Fruit fly (Drosophila melanogaster) ovary, adult (tissue): ENCODE results near the gene SC35.

Experiments
- CG17801 ChIP-seq: fragments of 200-800 bp; optimal IDR thresholded peaks from 2 replicates; lab custom pipeline; 2019; ENCODE audit warnings: missing biosample characterization, mild to moderate bottlenecking, missing genetic modification characterization, moderate library complexity; ENCODE audit not compliant: partially characterized antibody

SC35 gene

dm6 chr2L:12467673-12468072 is 33.2 kb upstream of the SC35 start:
- peak; percentile 17 for TF ChIP-seq CG17801

DNA sequence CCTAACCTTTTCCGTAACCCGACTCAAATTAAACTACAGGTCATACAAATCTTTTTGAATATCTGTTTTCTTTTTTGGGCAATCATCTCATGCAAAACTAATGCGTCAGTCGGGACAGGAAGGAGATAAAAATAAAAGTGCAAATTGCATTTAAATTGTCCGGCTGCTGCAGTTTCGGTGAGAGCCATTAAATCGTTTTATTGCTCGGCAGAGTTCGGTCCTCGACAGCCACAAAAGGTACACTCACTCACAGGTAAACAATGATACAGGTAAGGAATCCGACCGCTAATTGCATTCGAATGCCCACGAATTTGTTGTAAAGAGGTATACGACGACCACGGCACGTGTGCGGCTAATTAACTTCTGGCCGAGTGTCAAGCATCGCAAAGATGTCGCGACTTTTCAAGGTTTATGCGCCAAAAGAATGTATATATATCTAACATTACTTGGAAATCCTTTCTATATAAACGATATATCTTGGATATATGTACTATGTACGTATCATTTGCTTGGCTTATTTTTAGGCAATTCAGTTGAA is 32.1 kb upstream of the SC35 start:
- TF ChIP-seq CG17801: no peak

dm6 chr2L:12465164-12466011 is 30.9 kb upstream of the SC35 start:
- no peak for TF ChIP-seq CG17801

dm6 chr2L:12464065-12464464 is 29.6 kb upstream of the SC35 start:
- no peak for TF ChIP-seq CG17801

DNA sequence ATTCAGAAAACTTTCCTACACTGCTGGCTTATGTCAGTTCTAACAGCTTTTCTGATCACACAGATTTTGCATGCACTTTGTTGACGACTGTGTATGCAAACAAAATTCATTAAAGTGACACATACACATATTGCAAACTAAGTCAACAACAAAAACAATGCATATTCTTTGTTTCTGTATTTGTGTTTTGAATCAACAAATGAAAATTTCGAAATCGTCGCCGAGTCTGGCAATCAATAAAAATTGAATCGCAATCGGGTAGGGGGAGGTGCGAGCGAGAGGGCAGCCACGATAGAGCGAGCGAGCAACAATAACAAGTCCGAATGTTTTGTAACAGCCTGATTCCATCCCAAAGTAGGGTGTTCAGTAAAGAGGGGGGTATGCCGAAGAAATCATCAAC is 28.6 kb upstream of the SC35 start:
- TF ChIP-seq CG17801: no peak

DNA sequence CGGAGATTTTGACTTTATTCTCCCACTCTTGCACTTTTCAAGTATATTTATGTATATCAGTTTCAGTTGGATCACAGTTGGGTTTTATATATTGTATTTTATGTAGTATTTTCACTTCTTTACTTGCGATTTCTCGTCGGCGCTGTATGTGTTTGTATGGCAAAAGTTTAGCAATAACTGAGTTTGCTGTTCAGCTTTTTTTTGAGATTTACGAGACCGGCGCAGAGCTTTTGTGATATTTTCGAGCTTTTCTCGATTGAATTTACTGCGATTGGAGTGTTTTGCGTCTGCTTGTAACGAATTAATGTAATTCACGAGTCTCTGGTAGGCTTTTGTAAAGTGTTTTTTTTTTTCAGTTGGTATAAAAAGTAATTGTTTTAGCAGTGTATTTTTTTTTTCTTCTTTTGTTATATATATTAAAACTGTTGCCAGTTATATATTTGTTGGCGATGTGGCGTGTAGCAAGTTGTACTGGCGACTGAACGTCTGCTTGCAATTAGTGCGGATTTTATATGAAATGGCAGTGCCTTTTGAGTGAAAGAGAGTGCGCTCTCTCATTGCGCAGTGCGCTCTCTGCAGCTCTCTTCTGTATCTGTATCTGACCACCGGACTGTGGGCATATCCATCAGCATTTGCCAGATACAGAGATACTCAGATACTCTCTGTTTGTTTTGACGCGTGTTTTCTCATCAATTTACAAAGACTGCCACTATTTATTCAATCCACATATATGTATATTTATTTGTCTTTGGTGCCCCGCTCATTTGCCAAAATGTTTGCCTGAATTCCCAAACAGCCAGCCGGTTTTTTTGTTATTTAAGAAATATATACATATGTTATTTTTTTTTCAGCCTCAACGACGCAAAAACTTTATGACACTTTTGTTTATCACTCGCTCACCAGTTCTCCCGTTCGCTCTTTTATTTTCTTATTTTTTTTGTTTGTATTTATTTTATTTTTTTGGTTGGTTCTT is 26.6 kb upstream of the SC35 start:
- peak; percentile 31 for TF ChIP-seq CG17801

DNA sequence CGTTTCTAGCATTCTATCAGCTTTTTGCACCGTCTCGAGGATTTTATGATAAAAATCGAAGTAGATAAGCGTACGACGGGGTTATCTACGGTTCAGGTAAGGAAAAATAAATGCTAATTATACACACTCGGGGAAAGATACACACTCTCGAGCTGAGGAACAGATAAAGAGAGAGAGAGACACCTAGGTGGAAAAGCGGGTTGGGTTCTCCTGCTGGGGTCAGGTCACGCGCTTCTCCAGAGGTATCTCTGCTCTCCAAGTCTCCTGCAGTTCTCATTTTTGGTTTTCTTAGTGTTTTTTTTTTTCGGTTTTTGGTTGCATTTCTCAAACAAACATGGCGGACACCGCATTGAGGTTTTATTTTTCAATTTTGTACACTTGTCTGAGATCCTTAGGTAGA is 25.4 kb upstream of the SC35 start:
- no peak for TF ChIP-seq CG17801

dm6 chr2L:12459191-12459590 is 24.7 kb upstream of the SC35 start:
- TF ChIP-seq CG17801: no peak

dm6 chr2L:12457715-12458114 is 23.2 kb upstream of the SC35 start:
- no peak for TF ChIP-seq CG17801

DNA sequence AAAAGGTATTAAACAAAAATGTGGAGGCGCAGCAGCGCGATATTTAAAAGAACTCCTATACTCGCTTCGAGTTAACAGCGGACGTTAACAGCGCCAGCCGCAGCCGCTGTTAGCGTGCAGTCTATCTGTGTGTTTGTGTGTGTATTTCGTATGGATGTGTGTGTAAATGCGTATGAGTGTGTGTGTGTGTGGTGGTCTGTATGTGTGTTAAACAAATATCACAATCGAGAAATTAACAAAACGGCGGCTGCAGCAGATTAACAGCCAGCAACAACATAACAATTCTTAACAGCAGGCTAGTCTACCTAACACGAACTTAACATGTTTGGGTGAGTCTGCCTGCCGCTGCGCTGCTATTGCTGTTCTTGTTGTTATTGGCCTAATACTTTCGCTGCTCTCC is 22.7 kb upstream of the SC35 start:
- TF ChIP-seq CG17801: no peak

dm6 chr2L:12455750-12456149 is 21.3 kb upstream of the SC35 start:
- TF ChIP-seq CG17801: no peak

DNA sequence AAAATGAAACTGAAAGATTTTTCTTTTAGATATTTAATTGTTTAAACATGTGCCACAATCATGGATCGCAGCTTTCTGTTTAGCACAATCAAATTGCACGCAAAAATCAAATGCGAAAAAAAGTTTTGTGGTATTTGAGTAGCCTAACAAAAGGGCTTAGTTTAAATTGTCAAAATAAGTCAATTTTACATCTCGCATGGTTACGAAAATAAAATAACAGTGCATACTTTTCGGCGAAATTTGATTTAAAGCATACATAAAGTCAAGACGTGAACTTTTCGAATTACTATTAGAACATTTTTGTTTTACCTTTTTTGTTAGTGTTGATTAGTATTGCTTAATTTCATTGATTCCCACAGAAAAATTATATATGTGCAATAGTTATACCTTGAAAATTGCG is 20.6 kb upstream of the SC35 start:
- peak; percentile 23 for TF ChIP-seq CG17801

DNA sequence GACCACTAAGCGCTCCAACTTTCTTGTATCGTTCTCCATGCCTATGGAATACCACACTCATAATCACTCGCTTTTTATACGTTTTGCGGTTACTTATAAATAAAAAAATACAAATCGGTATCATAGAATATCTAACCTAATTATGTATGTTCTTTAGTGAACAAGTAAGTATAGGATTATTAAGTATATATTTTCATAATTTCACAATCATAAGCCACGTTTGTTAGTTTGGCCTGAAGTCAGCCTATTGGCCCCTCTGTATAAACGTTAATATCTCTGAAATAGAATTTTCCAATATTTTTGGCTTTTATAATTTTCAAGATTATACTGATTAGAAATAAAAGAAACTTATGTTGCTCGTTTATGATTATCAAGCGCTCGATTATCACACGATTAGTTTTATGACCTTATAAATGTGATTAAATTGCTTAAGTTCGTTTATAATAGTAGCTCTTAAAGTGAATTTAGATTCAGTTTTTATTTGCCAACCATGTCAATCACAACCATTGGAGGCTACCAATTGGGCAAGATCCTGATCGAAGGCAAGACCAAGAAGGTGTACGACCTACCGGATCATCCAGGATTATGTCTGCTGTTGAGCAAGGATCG is 18.8 kb upstream of the SC35 start, which contains the start of gene CG5418:
TSS of gene CG5418 (minus strand) at position 51 of the 609 bp plus-strand sequence.
- TF ChIP-seq CG17801: no peak

dm6 chr2L:12448082-12448621 is 13.7 kb upstream of the SC35 start, which contains the start of the genes CG5421 and Oatp33Eb:
CG5421 (minus strand) TSS chr2L:12448132.
Oatp33Eb (plus strand) TSS chr2L:12448484.
- no peak for TF ChIP-seq CG17801

DNA sequence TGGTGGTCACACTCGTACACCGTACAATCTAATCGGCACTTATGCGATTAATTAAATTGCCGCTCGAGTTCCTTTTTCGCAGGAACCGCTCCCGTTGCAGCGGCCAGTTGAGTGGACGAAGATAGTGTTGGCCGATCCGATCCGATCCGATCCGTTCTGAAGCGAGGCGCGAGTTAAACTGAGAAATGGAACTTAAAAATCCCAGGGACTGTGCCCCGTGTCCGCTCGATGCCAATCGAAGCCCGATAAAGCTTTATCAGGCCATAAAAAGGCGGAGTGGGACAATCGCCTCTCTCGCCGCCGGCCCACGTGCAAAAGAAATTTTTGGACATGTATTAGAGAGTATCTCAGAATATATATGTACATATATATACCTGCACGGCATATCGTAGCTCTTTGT is 11.3 kb upstream of the SC35 start, which contains the start of gene Oatp33Ea:
TSS of gene Oatp33Ea (minus strand) at position 182 of the 400 bp plus-strand sequence.
- no peak for TF ChIP-seq CG17801
